Fruit fly (Drosophila melanogaster) whole organism, embryonic: Measurements from ENCODE around the gene CG13949.
A peak's percentile ranks its signal among the peaks of the same experiment; 100 is the strongest.

Source experiments
- B-H2 ChIP-seq: fragments of 200-800 bp; sonication (Bioruptor generic); optimal IDR thresholded peaks from 2 replicates; lab custom pipeline; 2018; ENCODE audit warnings: missing biosample characterization, mild to moderate bottlenecking, missing genetic modification characterization
- Bdp1 ChIP-seq: fragments of 200-800 bp; sonication (Bioruptor generic); optimal IDR thresholded peaks from 3 replicates; lab custom pipeline; 2016; ENCODE audit warnings: missing biosample characterization, missing genetic modification characterization
- Bteb2 ChIP-seq: fragments of 200-800 bp; sonication (Bioruptor generic); optimal IDR thresholded peaks from 2 replicates; lab custom pipeline; 2016; ENCODE audit warnings: missing biosample characterization, missing genetic modification characterization
- C15 ChIP-seq: fragments of 200-800 bp; sonication (Bioruptor generic); IDR thresholded peaks from 3 replicates; pipeline ENCODE4 v1.3.6; 2022; ENCODE audit warnings: missing biosample characterization, missing genetic modification characterization
- CG11695 ChIP-seq: fragments of 200-800 bp; sonication (Bioruptor generic); IDR thresholded peaks from 3 replicates; pipeline ENCODE4 v1.3.6; 2022; ENCODE audit warnings: missing biosample characterization, missing genetic modification characterization
- CG12155 ChIP-seq: fragments of 200-800 bp; sonication (Bioruptor generic); optimal IDR thresholded peaks from 3 replicates; lab custom pipeline; 2016; ENCODE audit warnings: missing biosample characterization, missing genetic modification characterization
- CG1233 ChIP-seq: fragments of 200-800 bp; sonication (Bioruptor generic); optimal IDR thresholded peaks from 4 replicates; lab custom pipeline; 2018; ENCODE audit warnings: missing biosample characterization, mild to moderate bottlenecking, missing genetic modification characterization
- CG14050 ChIP-seq: fragments of 200-800 bp; sonication (Bioruptor generic); IDR thresholded peaks from 3 replicates; pipeline ENCODE4 v1.3.6; 2022; ENCODE audit warnings: missing biosample characterization, missing genetic modification characterization
- CG2202 ChIP-seq: fragments of 200-800 bp; sonication (Bioruptor generic); optimal IDR thresholded peaks from 2 replicates; lab custom pipeline; 2018; ENCODE audit warnings: missing biosample characterization, mild to moderate bottlenecking, missing genetic modification characterization
- CG3065 ChIP-seq: fragments of 200-800 bp; sonication (Bioruptor generic); optimal IDR thresholded peaks from 2 replicates; lab custom pipeline; 2016; ENCODE audit warnings: missing biosample characterization, missing genetic modification characterization
- CG32532 ChIP-seq: fragments of 200-800 bp; sonication (Bioruptor generic); IDR thresholded peaks from 2 replicates; pipeline ENCODE4 v1.3.6; 2022; ENCODE audit warnings: missing biosample characterization, missing genetic modification characterization
- CG34224 ChIP-seq: fragments of 200-800 bp; sonication (Bioruptor generic); IDR thresholded peaks from 3 replicates; pipeline ENCODE4 v1.3.6; 2022; ENCODE audit warnings: missing biosample characterization, missing genetic modification characterization; ENCODE audit not compliant: partially characterized antibody
- CG5180 ChIP-seq: fragments of 200-800 bp; sonication (Bioruptor generic); optimal IDR thresholded peaks from 3 replicates; lab custom pipeline; 2017; ENCODE audit warnings: missing biosample characterization, missing genetic modification characterization, mild to moderate bottlenecking, moderate library complexity, missing genetic modification reagents
- CG6254 ChIP-seq: fragments of 200-800 bp; sonication (Bioruptor generic); optimal IDR thresholded peaks from 3 replicates; lab custom pipeline; 2017; ENCODE audit warnings: mild to moderate bottlenecking, missing biosample characterization, missing genetic modification reagents, missing genetic modification characterization
- CG6272 ChIP-seq: fragments of 200-800 bp; sonication (Bioruptor generic); IDR thresholded peaks from 2 replicates; pipeline ENCODE4 v1.3.6; 2022; ENCODE audit warnings: missing biosample characterization, missing genetic modification characterization
- CG6683 ChIP-seq: fragments of 200-800 bp; sonication (Bioruptor generic); optimal IDR thresholded peaks from 2 replicates; lab custom pipeline; 2017; ENCODE audit warnings: missing biosample characterization, mild to moderate bottlenecking, missing genetic modification characterization, missing genetic modification reagents
- CG7987 ChIP-seq: fragments of 200-800 bp; sonication (Bioruptor generic); optimal IDR thresholded peaks from 2 replicates; lab custom pipeline; 2018; ENCODE audit warnings: missing biosample characterization, mild to moderate bottlenecking, missing genetic modification characterization, moderate library complexity
- CG8281 ChIP-seq: fragments of 200-800 bp; sonication (Bioruptor generic); optimal IDR thresholded peaks from 2 replicates; lab custom pipeline; 2018; ENCODE audit warnings: missing biosample characterization, mild to moderate bottlenecking, missing genetic modification characterization, moderate library complexity
- CG9727 ChIP-seq: fragments of 200-800 bp; sonication (Bioruptor generic); optimal IDR thresholded peaks from 3 replicates; lab custom pipeline; 2017; ENCODE audit warnings: missing biosample characterization, mild to moderate bottlenecking, missing genetic modification characterization
- Deaf1 ChIP-seq: fragments of 200-800 bp; optimal IDR thresholded peaks from 3 replicates; lab custom pipeline; 2019; ENCODE audit warnings: missing biosample characterization, mild to moderate bottlenecking, missing genetic modification characterization, moderate library complexity
- Dip2 ChIP-seq: fragments of 200-800 bp; sonication (Bioruptor generic); IDR thresholded peaks from 2 replicates; pipeline ENCODE4 v1.3.6; 2022; ENCODE audit warnings: missing biosample characterization, missing genetic modification characterization
- Eip74EF ChIP-seq, 2 experiments: fragments of 200-800 bp in 1 of 2; fragments of >200 bp in 1 of 2; sonication (Bioruptor generic) in 1 of 2; optimal IDR thresholded peaks; 2 replicates each; lab custom pipeline; 2017 to 2019; ENCODE audit warnings: missing biosample characterization in 2 of 2, missing genetic modification characterization in 2 of 2, mild to moderate bottlenecking in 1 of 2, moderate library complexity in 1 of 2
- HLH4C ChIP-seq: fragments of 200-800 bp; sonication (Bioruptor generic); IDR thresholded peaks from 3 replicates; pipeline ENCODE4 v1.3.6; 2022; ENCODE audit warnings: missing biosample characterization, missing genetic modification characterization; ENCODE audit not compliant: partially characterized antibody
- Hr51 ChIP-seq, 2 experiments: fragments of 200-800 bp; sonication (Bioruptor generic); optimal IDR thresholded peaks; 2 replicates in 1 of 2; 3 replicates in 1 of 2; lab custom pipeline; 2016 to 2018; ENCODE audit warnings: missing biosample characterization in 2 of 2, missing genetic modification characterization in 2 of 2, mild to moderate bottlenecking in 1 of 2, moderate library complexity in 1 of 2
- Med ChIP-seq: fragments of 200-800 bp; sonication (Bioruptor generic); peaks from one replicate; lab custom pipeline; 2016; ENCODE audit warnings: missing biosample characterization, missing genetic modification characterization, mild to moderate bottlenecking, inconsistent platforms, moderate library complexity
- Myb ChIP-seq: fragments of 200-800 bp; sonication (Bioruptor generic); optimal IDR thresholded peaks from 2 replicates; lab custom pipeline; 2016; ENCODE audit warnings: missing biosample characterization, missing genetic modification characterization
- Neu2 ChIP-seq: fragments of 200-800 bp; sonication (Bioruptor generic); optimal IDR thresholded peaks from 3 replicates; lab custom pipeline; 2016; ENCODE audit warnings: missing biosample characterization, missing genetic modification characterization, borderline replicate concordance
- Nf-YA ChIP-seq: fragments of 200-800 bp; sonication (Bioruptor generic); IDR thresholded peaks from 2 replicates; pipeline ENCODE4 v1.3.6; 2022; ENCODE audit warnings: missing biosample characterization, missing genetic modification characterization
- Pdp1 ChIP-seq, 2 experiments: fragments of 200-800 bp; sonication (Bioruptor generic); optimal IDR thresholded peaks; 3 replicates each; lab custom pipeline; 2016; ENCODE audit warnings: missing biosample characterization in 2 of 2, missing genetic modification characterization in 2 of 2, mild to moderate bottlenecking in 1 of 2, moderate library complexity in 1 of 2
- TFAM ChIP-seq: fragments of 200-800 bp; sonication (Bioruptor generic); optimal IDR thresholded peaks from 2 replicates; lab custom pipeline; 2017; ENCODE audit warnings: missing biosample characterization, missing genetic modification characterization, inconsistent platforms
- Xbp1 ChIP-seq: fragments of 200-800 bp; sonication (Bioruptor generic); optimal IDR thresholded peaks from 3 replicates; lab custom pipeline; 2016; ENCODE audit warnings: missing biosample characterization, mild to moderate bottlenecking, missing genetic modification characterization
- ab ChIP-seq: fragments of 200-800 bp; sonication (Bioruptor generic); optimal IDR thresholded peaks from 2 replicates; lab custom pipeline; 2016; ENCODE audit warnings: missing biosample characterization, missing genetic modification characterization
- abd-A ChIP-seq: fragments of 200-800 bp; sonication (Bioruptor generic); optimal IDR thresholded peaks from 3 replicates; lab custom pipeline; 2019; ENCODE audit warnings: missing biosample characterization, mild to moderate bottlenecking, missing genetic modification characterization, moderate library complexity
- az2 ChIP-seq: fragments of 200-800 bp; sonication (Bioruptor generic); optimal IDR thresholded peaks from 3 replicates; lab custom pipeline; 2016; ENCODE audit warnings: missing biosample characterization, missing genetic modification characterization
- cad ChIP-seq: fragments of >200 bp; optimal IDR thresholded peaks from 2 replicates; lab custom pipeline; 2017; ENCODE audit warnings: missing biosample characterization, missing genetic modification characterization
- eve ChIP-seq, 2 experiments: fragments of >200 bp; optimal IDR thresholded peaks; 2 replicates each; lab custom pipeline; 2017; ENCODE audit warnings: missing biosample characterization in 2 of 2, missing genetic modification characterization in 2 of 2
- eyg ChIP-seq: fragments of 200-800 bp; sonication (Bioruptor generic); optimal IDR thresholded peaks from 3 replicates; lab custom pipeline; 2016; ENCODE audit warnings: missing biosample characterization, missing genetic modification characterization
- fd102C ChIP-seq: fragments of 200-800 bp; sonication (Bioruptor generic); optimal IDR thresholded peaks from 2 replicates; lab custom pipeline; 2018; ENCODE audit warnings: missing biosample characterization, mild to moderate bottlenecking, missing genetic modification characterization, moderate library complexity
- fru ChIP-seq: fragments of >200 bp; optimal IDR thresholded peaks from 2 replicates; lab custom pipeline; 2017
- gro ChIP-seq: fragments of 200-800 bp; sonication (Bioruptor generic); optimal IDR thresholded peaks from 2 replicates; lab custom pipeline; 2016; ENCODE audit warnings: missing biosample characterization, missing genetic modification characterization
- insv ChIP-seq, 2 experiments: fragments of 200-800 bp; sonication (Bioruptor generic); optimal IDR thresholded peaks; 3 replicates each; lab custom pipeline; 2016 to 2018; ENCODE audit warnings: missing biosample characterization in 2 of 2, missing genetic modification characterization in 2 of 2
- kay ChIP-seq: fragments of 200-800 bp; sonication (Bioruptor generic); optimal IDR thresholded peaks from 2 replicates; lab custom pipeline; 2016; ENCODE audit warnings: missing biosample characterization, missing genetic modification characterization
- lbe ChIP-seq: fragments of 200-800 bp; sonication (Bioruptor generic); optimal IDR thresholded peaks from 2 replicates; lab custom pipeline; 2016; ENCODE audit warnings: missing biosample characterization, mild to moderate bottlenecking, missing genetic modification characterization
- mam ChIP-seq: fragments of 200-800 bp; sonication (Bioruptor generic); optimal IDR thresholded peaks from 3 replicates; lab custom pipeline; 2016; ENCODE audit warnings: missing biosample characterization, missing genetic modification characterization
- mld ChIP-seq: fragments of 200-800 bp; sonication (Bioruptor generic); IDR thresholded peaks from 3 replicates; pipeline ENCODE4 v1.3.6; 2022; ENCODE audit warnings: missing biosample characterization, missing genetic modification characterization; ENCODE audit not compliant: partially characterized antibody
- nom ChIP-seq: fragments of 200-800 bp; sonication (Bioruptor generic); optimal IDR thresholded peaks from 2 replicates; lab custom pipeline; 2017; ENCODE audit warnings: missing biosample characterization, missing genetic modification characterization, mild to moderate bottlenecking, moderate library complexity, missing genetic modification reagents
- pum ChIP-seq: fragments of 200-800 bp; sonication (Bioruptor generic); optimal IDR thresholded peaks from 2 replicates; lab custom pipeline; 2016; ENCODE audit warnings: missing biosample characterization, missing genetic modification characterization
- ssp ChIP-seq: fragments of 200-800 bp; sonication (Bioruptor generic); IDR thresholded peaks from 2 replicates; pipeline ENCODE4 v1.3.6; 2022; ENCODE audit warnings: missing biosample characterization, missing genetic modification characterization
- z ChIP-seq: fragments of 200-800 bp; sonication (Bioruptor generic); IDR thresholded peaks from 3 replicates; pipeline ENCODE4 v1.3.6; 2022; ENCODE audit warnings: missing biosample characterization, missing genetic modification characterization

CG13949 gene

dm6 chr2L:827516-828362 lies 27.4 kb upstream of the CG13949 start (continued):
- no peak for TF ChIP-seq pum (GFP tag; lab: Kevin White, UChicago)
- TF ChIP-seq Hr51 (GFP tag; optimal IDR thresholded peaks at IDR 0.05; lab: Kevin White, UChicago): no peak
- TF ChIP-seq CG6272 (GFP tag; lab: Robert Waterston, UW): no peak
- TF ChIP-seq Nf-YA: no peak
- TF ChIP-seq lbe (GFP tag; lab: Kevin White, UChicago): no peak
- no peak for TF ChIP-seq abd-A (tag; lab: Kevin White, UChicago)
- no peak for TF ChIP-seq eyg (GFP tag; lab: Kevin White, UChicago)
- TF ChIP-seq CG2202: peak; percentile 54
- TF ChIP-seq CG34224: no peak
- no peak for TF ChIP-seq z
- TF ChIP-seq Myb: no peak
- TF ChIP-seq CG6254 (GFP tag; lab: Kevin White, UChicago): no peak
- no peak for TF ChIP-seq CG6683 (GFP tag; lab: Kevin White, UChicago)
- no peak for TF ChIP-seq CG1233 (GFP tag; lab: Kevin White, UChicago)
- no peak for TF ChIP-seq CG7987 (GFP tag; lab: Kevin White, UChicago)
- TF ChIP-seq nom (GFP tag; lab: Kevin White, UChicago): no peak
- TF ChIP-seq eve (GFP tag; optimal IDR thresholded peaks at IDR 0.05; lab: Kevin White, UChicago): no peak
- peak; percentile 45 for TF ChIP-seq az2 (GFP tag; lab: Kevin White, UChicago)
- no peak for TF ChIP-seq ab (GFP tag; lab: Kevin White, UChicago)
- no peak for TF ChIP-seq ssp (GFP tag; lab: Robert Waterston, UW)
- TF ChIP-seq C15 (GFP tag; lab: Robert Waterston, UW): no peak
- no peak for TF ChIP-seq mam
- TF ChIP-seq insv (GFP tag; optimal IDR thresholded peaks at IDR 0.05; lab: Kevin White, UChicago): no peak
- no peak for TF ChIP-seq CG8281 (tag; lab: Kevin White, UChicago)
- TF ChIP-seq Neu2 (GFP tag; lab: Kevin White, UChicago): no peak
- TF ChIP-seq Bteb2 (GFP tag; lab: Kevin White, UChicago): no peak
- TF ChIP-seq Dip2: no peak
- TF ChIP-seq CG11695 (GFP tag; lab: Robert Waterston, UW): no peak
- TF ChIP-seq CG5180: no peak
- TF ChIP-seq Xbp1: peak; percentile 60
- TF ChIP-seq cad (GFP tag; lab: Kevin White, UChicago): no peak
- no peak for TF ChIP-seq HLH4C (GFP tag; lab: Robert Waterston, UW)
- peak; percentile 11 for TF ChIP-seq CG9727 (GFP tag; lab: Kevin White, UChicago)
- no peak for TF ChIP-seq B-H2
- no peak for TF ChIP-seq fru (lab: Kevin White, UChicago)
- TF ChIP-seq Eip74EF (GFP tag; optimal IDR thresholded peaks at IDR 0.05; lab: Kevin White, UChicago): peak in 1 of 2 experiments; percentile 30
- TF ChIP-seq TFAM (GFP tag; lab: Kevin White, UChicago): no peak
- TF ChIP-seq kay: no peak
- no peak for TF ChIP-seq fd102C (GFP tag; lab: Kevin White, UChicago)
- peak; percentile 7 for TF ChIP-seq Bdp1 (GFP tag; lab: Kevin White, UChicago)
- no peak; the same call in 2 of the 3 replicates for TF ChIP-seq CG14050 (GFP tag; lab: Robert Waterston, UW)
- TF ChIP-seq gro (GFP tag; lab: Kevin White, UChicago): no peak
- no peak for TF ChIP-seq CG12155 (GFP tag; lab: Kevin White, UChicago)
- no peak for TF ChIP-seq mld (GFP tag; lab: Robert Waterston, UW)
- peak; percentile 74 for TF ChIP-seq Med (GFP tag; lab: Kevin White, UChicago)
- no peak for TF ChIP-seq CG32532
- no peak for TF ChIP-seq CG3065 (GFP tag; lab: Kevin White, UChicago)
- no peak for TF ChIP-seq Deaf1
- peak in 1 of 2 experiments; percentile 87 for TF ChIP-seq Pdp1 (GFP tag; optimal IDR thresholded peaks at IDR 0.05; lab: Kevin White, UChicago)
